Fruit fly (Drosophila melanogaster) whole organism, embryonic: ENCODE measurements around the gene CG17768.

ENCODE experiments used
- Atf6 ChIP-seq: fragments of 200-800 bp; sonication (Bioruptor generic); IDR thresholded peaks from 2 replicates; pipeline ENCODE4 v1.3.6; 2022; ENCODE audit warnings: missing biosample characterization, missing genetic modification characterization
- Blimp-1 ChIP-seq: fragments of 200-800 bp; sonication (Bioruptor generic); optimal IDR thresholded peaks from 3 replicates; lab custom pipeline; 2018; ENCODE audit warnings: missing biosample characterization, missing genetic modification characterization, mild to moderate bottlenecking, moderate library complexity, missing genetic modification reagents
- CG10147 ChIP-seq: fragments of 200-800 bp; sonication (Bioruptor generic); optimal IDR thresholded peaks from 2 replicates; lab custom pipeline; 2019; ENCODE audit warnings: missing biosample characterization, mild to moderate bottlenecking, missing genetic modification characterization, moderate library complexity
- CG1024 ChIP-seq: fragments of 200-800 bp; sonication (Bioruptor generic); IDR thresholded peaks from 2 replicates; pipeline ENCODE4 v1.3.6; 2022; ENCODE audit warnings: missing biosample characterization, missing genetic modification characterization
- CG10267 ChIP-seq: fragments of 200-800 bp; sonication (Bioruptor generic); optimal IDR thresholded peaks from 2 replicates; lab custom pipeline; 2018; ENCODE audit warnings: missing biosample characterization, mild to moderate bottlenecking, missing genetic modification characterization, moderate library complexity
- CG11085 ChIP-seq: fragments of 200-800 bp; sonication (Bioruptor generic); IDR thresholded peaks from 2 replicates; pipeline ENCODE4 v1.3.6; 2022; ENCODE audit warnings: missing biosample characterization, missing genetic modification characterization
- CG11247 ChIP-seq: fragments of 200-800 bp; sonication (Bioruptor generic); IDR thresholded peaks from 2 replicates; pipeline ENCODE4 v1.3.6; 2022; ENCODE audit warnings: missing biosample characterization, missing genetic modification characterization
- CG12155 ChIP-seq: fragments of 200-800 bp; sonication (Bioruptor generic); optimal IDR thresholded peaks from 3 replicates; lab custom pipeline; 2016; ENCODE audit warnings: missing biosample characterization, missing genetic modification characterization
- CG12219 ChIP-seq: fragments of 200-800 bp; sonication (Bioruptor generic); optimal IDR thresholded peaks from 3 replicates; lab custom pipeline; 2018; ENCODE audit warnings: missing biosample characterization, mild to moderate bottlenecking, missing genetic modification characterization
- CG14667 ChIP-seq: fragments of 200-800 bp; sonication (Bioruptor generic); IDR thresholded peaks from 2 replicates; pipeline ENCODE4 v1.3.6; 2022; ENCODE audit warnings: missing biosample characterization, missing genetic modification characterization
- CG15514 ChIP-seq: fragments of 200-800 bp; sonication (Bioruptor generic); optimal IDR thresholded peaks from 3 replicates; lab custom pipeline; 2017; ENCODE audit warnings: missing biosample characterization, missing genetic modification characterization, mild to moderate bottlenecking, moderate library complexity, missing genetic modification reagents
- CG17186 ChIP-seq: fragments of 200-800 bp; sonication (Bioruptor generic); optimal IDR thresholded peaks from 3 replicates; lab custom pipeline; 2017; ENCODE audit warnings: missing biosample characterization, missing genetic modification reagents, missing genetic modification characterization
- CG17385 ChIP-seq: fragments of 200-800 bp; sonication (Bioruptor generic); optimal IDR thresholded peaks from 3 replicates; lab custom pipeline; 2018; ENCODE audit warnings: missing biosample characterization, mild to moderate bottlenecking, missing genetic modification characterization
- CG17568 ChIP-seq: fragments of 200-800 bp; sonication (Bioruptor generic); optimal IDR thresholded peaks from 2 replicates; lab custom pipeline; 2018; ENCODE audit warnings: missing biosample characterization, mild to moderate bottlenecking, missing genetic modification characterization, moderate library complexity
- CG17612 ChIP-seq: fragments of 200-800 bp; sonication (Bioruptor generic); IDR thresholded peaks from 2 replicates; pipeline ENCODE4 v1.3.6; 2022; ENCODE audit warnings: missing biosample characterization, missing genetic modification characterization
- CG17912 ChIP-seq: fragments of 200-800 bp; sonication (Bioruptor generic); optimal IDR thresholded peaks from 2 replicates; lab custom pipeline; 2018; ENCODE audit warnings: missing biosample characterization, mild to moderate bottlenecking, missing genetic modification characterization
- CG2120 ChIP-seq: fragments of 200-800 bp; sonication (Bioruptor generic); optimal IDR thresholded peaks from 3 replicates; lab custom pipeline; 2016; ENCODE audit warnings: missing biosample characterization, missing genetic modification characterization
- CG33557 ChIP-seq: fragments of 200-800 bp; sonication (Bioruptor generic); optimal IDR thresholded peaks from 2 replicates; lab custom pipeline; 2019; ENCODE audit warnings: missing biosample characterization, mild to moderate bottlenecking, missing genetic modification characterization, moderate library complexity
- CG4424 ChIP-seq: fragments of 200-800 bp; sonication (Bioruptor generic); optimal IDR thresholded peaks from 3 replicates; lab custom pipeline; 2016; ENCODE audit warnings: missing biosample characterization, missing genetic modification characterization
- CG6683 ChIP-seq: fragments of 200-800 bp; sonication (Bioruptor generic); optimal IDR thresholded peaks from 2 replicates; lab custom pipeline; 2017; ENCODE audit warnings: missing biosample characterization, mild to moderate bottlenecking, missing genetic modification characterization, missing genetic modification reagents
- CG6791 ChIP-seq: fragments of 200-800 bp; sonication (Bioruptor generic); IDR thresholded peaks from 3 replicates; pipeline ENCODE4 v1.3.6; 2022; ENCODE audit warnings: missing biosample characterization, missing genetic modification characterization; ENCODE audit not compliant: partially characterized antibody
- CG7786 ChIP-seq: fragments of 200-800 bp; sonication (Bioruptor generic); optimal IDR thresholded peaks from 2 replicates; lab custom pipeline; 2016; ENCODE audit warnings: missing biosample characterization, missing genetic modification characterization
- CHES-1-like ChIP-seq: fragments of 200-800 bp; sonication (Bioruptor generic); optimal IDR thresholded peaks from 2 replicates; lab custom pipeline; 2016; ENCODE audit warnings: missing biosample characterization, missing genetic modification characterization
- Dad ChIP-seq: fragments of 200-800 bp; sonication (Bioruptor generic); optimal IDR thresholded peaks from 3 replicates; lab custom pipeline; 2016; ENCODE audit warnings: missing biosample characterization, missing genetic modification characterization
- Dip2 ChIP-seq: fragments of 200-800 bp; sonication (Bioruptor generic); IDR thresholded peaks from 2 replicates; pipeline ENCODE4 v1.3.6; 2022; ENCODE audit warnings: missing biosample characterization, missing genetic modification characterization
- Doc3 ChIP-seq: fragments of 200-800 bp; sonication (Bioruptor generic); IDR thresholded peaks from 3 replicates; pipeline ENCODE4 v1.3.6; 2022; ENCODE audit warnings: missing biosample characterization, missing genetic modification characterization; ENCODE audit not compliant: partially characterized antibody
- H2.0 ChIP-seq: fragments of 200-800 bp; sonication (Bioruptor generic); IDR thresholded peaks from 2 replicates; pipeline ENCODE4 v1.3.6; 2022; ENCODE audit warnings: missing biosample characterization, missing genetic modification characterization
- Hsf ChIP-seq: fragments of 200-800 bp; sonication (Bioruptor generic); optimal IDR thresholded peaks from 3 replicates; lab custom pipeline; 2016; ENCODE audit warnings: missing biosample characterization, missing genetic modification characterization
- Nf-YB ChIP-seq: fragments of 200-800 bp; sonication (Bioruptor generic); optimal IDR thresholded peaks from 3 replicates; lab custom pipeline; 2019; ENCODE audit warnings: missing biosample characterization, mild to moderate bottlenecking, missing genetic modification characterization, moderate library complexity
- Rfx ChIP-seq: fragments of 200-800 bp; sonication (Bioruptor generic); IDR thresholded peaks from 2 replicates; pipeline ENCODE4 v1.3.6; 2022; ENCODE audit warnings: missing biosample characterization, missing genetic modification characterization
- Xbp1 ChIP-seq: fragments of 200-800 bp; sonication (Bioruptor generic); optimal IDR thresholded peaks from 3 replicates; lab custom pipeline; 2016; ENCODE audit warnings: missing biosample characterization, mild to moderate bottlenecking, missing genetic modification characterization
- amos ChIP-seq: fragments of 200-800 bp; sonication (Bioruptor generic); IDR thresholded peaks from 2 replicates; pipeline ENCODE4 v1.3.6; 2022; ENCODE audit warnings: missing biosample characterization, missing genetic modification characterization; ENCODE audit not compliant: partially characterized antibody
- bcd ChIP-seq: fragments of 200-800 bp; sonication (Bioruptor generic); optimal IDR thresholded peaks from 2 replicates; lab custom pipeline; 2017; ENCODE audit warnings: missing biosample characterization, mild to moderate bottlenecking, missing genetic modification characterization
- bigmax ChIP-seq: fragments of 200-800 bp; sonication (Bioruptor generic); optimal IDR thresholded peaks from 2 replicates; lab custom pipeline; 2018; ENCODE audit warnings: missing biosample characterization, mild to moderate bottlenecking, missing genetic modification characterization
- cato ChIP-seq: fragments of 200-800 bp; sonication (Bioruptor generic); optimal IDR thresholded peaks from 2 replicates; lab custom pipeline; 2016; ENCODE audit warnings: missing biosample characterization, missing genetic modification characterization, borderline replicate concordance
- caup ChIP-seq: fragments of 200-800 bp; sonication (Bioruptor generic); optimal IDR thresholded peaks from 3 replicates; lab custom pipeline; 2017; ENCODE audit warnings: missing biosample characterization, mild to moderate bottlenecking, missing genetic modification characterization, moderate library complexity; ENCODE audit not compliant: severe bottlenecking
- crc ChIP-seq: fragments of 200-800 bp; sonication (Bioruptor generic); optimal IDR thresholded peaks from 2 replicates; lab custom pipeline; 2016; ENCODE audit warnings: missing biosample characterization, missing genetic modification characterization
- dmrt11E ChIP-seq: fragments of 200-800 bp; sonication (Bioruptor generic); optimal IDR thresholded peaks from 3 replicates; lab custom pipeline; 2018; ENCODE audit warnings: missing biosample characterization, mild to moderate bottlenecking, missing genetic modification characterization, moderate library complexity
- dpn ChIP-seq, 2 experiments: fragments of 200-800 bp; sonication (Bioruptor generic); optimal IDR thresholded peaks; 3 replicates each; lab custom pipeline; 2016; ENCODE audit warnings: missing biosample characterization in 2 of 2, missing genetic modification characterization in 2 of 2
- fru ChIP-seq: fragments of >200 bp; optimal IDR thresholded peaks from 2 replicates; lab custom pipeline; 2017
- gfzf ChIP-seq: fragments of 200-800 bp; sonication (Bioruptor generic); optimal IDR thresholded peaks from 2 replicates; lab custom pipeline; 2016; ENCODE audit warnings: missing biosample characterization, mild to moderate bottlenecking, missing genetic modification characterization, moderate library complexity
- grau ChIP-seq: fragments of 200-800 bp; optimal IDR thresholded peaks from 3 replicates; lab custom pipeline; 2019; ENCODE audit warnings: missing biosample characterization, mild to moderate bottlenecking, missing genetic modification characterization, moderate library complexity
- kay ChIP-seq: fragments of 200-800 bp; sonication (Bioruptor generic); optimal IDR thresholded peaks from 2 replicates; lab custom pipeline; 2016; ENCODE audit warnings: missing biosample characterization, missing genetic modification characterization
- lbe ChIP-seq: fragments of 200-800 bp; sonication (Bioruptor generic); optimal IDR thresholded peaks from 2 replicates; lab custom pipeline; 2016; ENCODE audit warnings: missing biosample characterization, mild to moderate bottlenecking, missing genetic modification characterization
- mam ChIP-seq: fragments of 200-800 bp; sonication (Bioruptor generic); optimal IDR thresholded peaks from 3 replicates; lab custom pipeline; 2016; ENCODE audit warnings: missing biosample characterization, missing genetic modification characterization
- pros ChIP-seq: fragments of 200-800 bp; sonication (Bioruptor generic); optimal IDR thresholded peaks from 3 replicates; lab custom pipeline; 2019; ENCODE audit warnings: missing biosample characterization, mild to moderate bottlenecking, missing genetic modification characterization, moderate library complexity
- pzg ChIP-seq: fragments of 200-800 bp; sonication (Bioruptor generic); optimal IDR thresholded peaks from 3 replicates; lab custom pipeline; 2018; ENCODE audit warnings: missing biosample characterization, mild to moderate bottlenecking, missing genetic modification characterization, moderate library complexity
- row ChIP-seq: fragments of 200-800 bp; sonication (Bioruptor generic); IDR thresholded peaks from 3 replicates; pipeline ENCODE4 v1.3.6; 2022; ENCODE audit warnings: missing biosample characterization, missing genetic modification characterization
- slbo ChIP-seq: fragments of 200-800 bp; sonication (Bioruptor generic); IDR thresholded peaks from 2 replicates; pipeline ENCODE4 v1.3.6; 2022; ENCODE audit warnings: missing biosample characterization, missing genetic modification characterization
- slou ChIP-seq: fragments of 200-800 bp; sonication (Bioruptor generic); optimal IDR thresholded peaks from 3 replicates; lab custom pipeline; 2016; ENCODE audit warnings: missing biosample characterization, missing genetic modification characterization
- sug ChIP-seq: fragments of 200-800 bp; optimal IDR thresholded peaks from 2 replicates; lab custom pipeline; 2019; ENCODE audit warnings: missing biosample characterization, mild to moderate bottlenecking, missing genetic modification characterization, moderate library complexity

The CG17768 gene

dm6 chr2L:10366525-10366924, 38.5 kb downstream of the CG17768 start, which contains the start of gene CG5056 (continued):
- TF ChIP-seq CG6683 (GFP tag; lab: Kevin White, UChicago) (no peak), CG11247 (GFP tag; lab: Robert Waterston, UW) (no peak), CG2120 (GFP tag; lab: Kevin White, UChicago) (no peak), Xbp1 (GFP tag; lab: Kevin White, UChicago) (peak; percentile 28), CG7786 (GFP tag; lab: Kevin White, UChicago) (no peak), CG17912 (GFP tag; lab: Kevin White, UChicago) (peak; percentile 19), kay (GFP tag; lab: Kevin White, UChicago) (no peak), CG10267 (tag; lab: Kevin White, UChicago) (peak; percentile 57), amos (GFP tag; lab: Robert Waterston, UW) (peak; percentile 10; the same call in 1 of the 2 replicates), sug (tag; lab: Kevin White, UChicago) (peak; percentile 37), mam (GFP tag; lab: Kevin White, UChicago) (no peak), slbo (GFP tag; lab: Robert Waterston, UW) (peak; percentile 43; the same call in 1 of the 2 replicates), lbe (GFP tag; lab: Kevin White, UChicago) (peak; percentile 21), gfzf (peak; percentile 61), bigmax (GFP tag; lab: Kevin White, UChicago) (peak; percentile 69), Blimp-1 (no peak), CG17568 (GFP tag; lab: Kevin White, UChicago) (no peak), Dad (no peak), cato (GFP tag; lab: Kevin White, UChicago) (no peak), pros (GFP tag; lab: Kevin White, UChicago) (no peak), CG14667 (GFP tag; lab: Robert Waterston, UW) (peak; percentile 30; the same call in 1 of the 2 replicates), fru (lab: Kevin White, UChicago) (no peak), CG12219 (GFP tag; lab: Kevin White, UChicago) (no peak), CG11085 (GFP tag; lab: Robert Waterston, UW) (no peak), CG17385 (GFP tag; lab: Kevin White, UChicago) (no peak), CG17186 (GFP tag; lab: Kevin White, UChicago) (peak; percentile 48), crc (GFP tag; lab: Kevin White, UChicago) (no peak), CG4424 (peak; percentile 3), pzg (GFP tag; lab: Kevin White, UChicago) (peak; percentile 88), bcd (no peak), caup (GFP tag; lab: Kevin White, UChicago) (no peak), Doc3 (GFP tag; lab: Robert Waterston, UW) (no peak), CHES-1-like (GFP tag; lab: Kevin White, UChicago) (no peak), CG33557 (no peak), grau (tag; lab: Kevin White, UChicago) (peak; percentile 34), CG12155 (GFP tag; lab: Kevin White, UChicago) (no peak), Hsf (GFP tag; lab: Kevin White, UChicago) (peak; percentile 2), Dip2 (GFP tag; lab: Robert Waterston, UW) (no peak), CG17612 (no peak), dpn (GFP tag; optimal IDR thresholded peaks at IDR 0.05; lab: Kevin White, UChicago) (peak in 1 of 2 experiments; percentile 31), Atf6 (GFP tag; lab: Robert Waterston, UW) (no peak), Rfx (no peak), Nf-YB (GFP tag; lab: Kevin White, UChicago) (no peak), CG1024 (GFP tag; lab: Robert Waterston, UW) (peak; percentile 93), H2.0 (GFP tag; lab: Robert Waterston, UW) (no peak), CG10147 (GFP tag; lab: Kevin White, UChicago) (peak; percentile 48), dmrt11E (tag; lab: Kevin White, UChicago) (peak; percentile 13), row (GFP tag; lab: Robert Waterston, UW) (peak; percentile 86), CG6791 (GFP tag; lab: Robert Waterston, UW) (0 out of 3 replicates have a peak, but pooled peaks have one; percentile 25), slou (peak; percentile 27), CG15514 (GFP tag; lab: Kevin White, UChicago) (peak; percentile 31)
- TF ChIP-seq, all 482 proteins: peak for 90
